Worm (Caenorhabditis elegans): Measurements from ENCODE around the gene ttr-46.
A peak's percentile ranks its signal among the peaks of the same experiment; 100 is the strongest.

ce11 chrV:9950861-9951260 is at the start of gene ttr-46:
- no peak for TF ChIP-seq nhr-12 (tag; optimal IDR thresholded peaks at IDR 0.05)
- TF ChIP-seq nhr-76 (tag; optimal IDR thresholded peaks at IDR 0.05) = no peak
- no peak for TF ChIP-seq unc-62 (GFP tag; optimal IDR thresholded peaks at IDR 0.05)
- no peak for TF ChIP-seq elt-3 (tag; optimal IDR thresholded peaks at IDR 0.05)
- no peak for TF ChIP-seq nhr-237 (tag; optimal IDR thresholded peaks at IDR 0.05)
- peak; percentile 65 for TF ChIP-seq pqm-1 (tag; optimal IDR thresholded peaks at IDR 0.05)
- no peak for TF ChIP-seq elt-1 (tag; optimal IDR thresholded peaks at IDR 0.05)
- TF ChIP-seq ztf-4 (tag; optimal IDR thresholded peaks at IDR 0.05) = no peak

Data from whole organism, L3 larva.